Fruit fly (Drosophila melanogaster) whole organism, embryonic: ENCODE results near the gene niki.
A peak's percentile ranks its signal among the peaks of the same experiment; 100 is the strongest.

Experiments
- Abd-B ChIP-seq: fragments of 200-800 bp; sonication (Bioruptor generic); optimal IDR thresholded peaks from 2 replicates; lab custom pipeline; 2018; ENCODE audit warnings: missing biosample characterization, mild to moderate bottlenecking, missing genetic modification characterization, moderate library complexity
- Atf-2 ChIP-seq: fragments of 200-800 bp; sonication (Bioruptor generic); optimal IDR thresholded peaks from 2 replicates; lab custom pipeline; 2016; ENCODE audit warnings: missing biosample characterization, missing genetic modification characterization
- CG11504 ChIP-seq: fragments of 200-800 bp; sonication (Bioruptor generic); optimal IDR thresholded peaks from 3 replicates; lab custom pipeline; 2019; ENCODE audit warnings: missing biosample characterization, mild to moderate bottlenecking, missing genetic modification characterization, moderate library complexity
- CG11560 ChIP-seq: fragments of 200-800 bp; sonication (Bioruptor generic); IDR thresholded peaks from 3 replicates; pipeline ENCODE4 v1.3.6; 2022; ENCODE audit warnings: missing biosample characterization, missing genetic modification characterization
- CG14710 ChIP-seq: fragments of 200-800 bp; sonication (Bioruptor generic); optimal IDR thresholded peaks from 3 replicates; lab custom pipeline; 2019; ENCODE audit warnings: missing biosample characterization, mild to moderate bottlenecking, missing genetic modification characterization, moderate library complexity
- CG1529 ChIP-seq: fragments of 200-800 bp; sonication (Bioruptor generic); optimal IDR thresholded peaks from 3 replicates; lab custom pipeline; 2018; ENCODE audit warnings: missing biosample characterization, missing genetic modification characterization
- CG1602 ChIP-seq: fragments of 200-800 bp; sonication (Bioruptor generic); optimal IDR thresholded peaks from 3 replicates; lab custom pipeline; 2016; ENCODE audit warnings: missing biosample characterization, missing genetic modification characterization
- CG17359 ChIP-seq: fragments of 200-800 bp; sonication (Bioruptor generic); optimal IDR thresholded peaks from 3 replicates; lab custom pipeline; 2018; ENCODE audit warnings: missing biosample characterization, mild to moderate bottlenecking, missing genetic modification characterization, moderate library complexity
- CG18262 ChIP-seq: fragments of 200-800 bp; optimal IDR thresholded peaks from 3 replicates; lab custom pipeline; 2019; ENCODE audit warnings: missing biosample characterization, mild to moderate bottlenecking, missing genetic modification characterization, moderate library complexity
- CG1832 ChIP-seq: fragments of 200-800 bp; sonication (Bioruptor generic); optimal IDR thresholded peaks from 2 replicates; lab custom pipeline; 2017; ENCODE audit warnings: missing biosample characterization, mild to moderate bottlenecking, missing genetic modification characterization, inconsistent platforms
- CG18599 ChIP-seq: fragments of 200-800 bp; sonication (Bioruptor generic); optimal IDR thresholded peaks from 3 replicates; lab custom pipeline; 2017; ENCODE audit warnings: missing biosample characterization, missing genetic modification characterization, mild to moderate bottlenecking, moderate library complexity, missing genetic modification reagents
- CG2120 ChIP-seq: fragments of 200-800 bp; sonication (Bioruptor generic); optimal IDR thresholded peaks from 3 replicates; lab custom pipeline; 2016; ENCODE audit warnings: missing biosample characterization, missing genetic modification characterization
- CG3838 ChIP-seq: fragments of 200-800 bp; sonication (Bioruptor generic); optimal IDR thresholded peaks from 3 replicates; lab custom pipeline; 2016; ENCODE audit warnings: missing biosample characterization, missing genetic modification characterization
- CG7357 ChIP-seq: fragments of 200-800 bp; sonication (Bioruptor generic); IDR thresholded peaks from 3 replicates; pipeline ENCODE4 v1.3.6; 2022; ENCODE audit warnings: missing biosample characterization, missing genetic modification characterization
- CG7372 ChIP-seq: fragments of 200-800 bp; sonication (Bioruptor generic); IDR thresholded peaks from 2 replicates; pipeline ENCODE4 v1.3.6; 2022; ENCODE audit warnings: missing biosample characterization, missing genetic modification characterization
- CG8290 ChIP-seq, 3 experiments: fragments of 200-800 bp; sonication (Bioruptor generic); optimal IDR thresholded peaks; 2 replicates each; lab custom pipeline; 2016 to 2019; ENCODE audit warnings: missing biosample characterization in 3 of 3, missing genetic modification characterization in 3 of 3, mild to moderate bottlenecking in 2 of 3, moderate library complexity in 1 of 3
- CoRest ChIP-seq: fragments of 200-800 bp; sonication (Bioruptor generic); optimal IDR thresholded peaks from 3 replicates; lab custom pipeline; 2018; ENCODE audit warnings: missing biosample characterization, mild to moderate bottlenecking, missing genetic modification characterization, moderate library complexity
- Deaf1 ChIP-seq: fragments of 200-800 bp; optimal IDR thresholded peaks from 3 replicates; lab custom pipeline; 2019; ENCODE audit warnings: missing biosample characterization, mild to moderate bottlenecking, missing genetic modification characterization, moderate library complexity
- Dref ChIP-seq: fragments of 200-800 bp; sonication (Bioruptor generic); IDR thresholded peaks from 2 replicates; pipeline ENCODE4 v1.3.6; 2022; ENCODE audit warnings: missing biosample characterization, missing genetic modification characterization
- HLH3B ChIP-seq: fragments of 200-800 bp; sonication (Bioruptor generic); IDR thresholded peaks from 2 replicates; pipeline ENCODE4 v1.3.6; 2022; ENCODE audit warnings: missing biosample characterization, missing genetic modification characterization
- Hmr ChIP-seq: fragments of 200-800 bp; sonication (Bioruptor generic); optimal IDR thresholded peaks from 3 replicates; lab custom pipeline; 2017; ENCODE audit warnings: mild to moderate bottlenecking, missing biosample characterization, missing genetic modification reagents, missing genetic modification characterization
- Hr39 ChIP-seq: fragments of >200 bp; optimal IDR thresholded peaks from 2 replicates; lab custom pipeline; 2017
- Hr51 ChIP-seq, 2 experiments: fragments of 200-800 bp; sonication (Bioruptor generic); optimal IDR thresholded peaks; 2 replicates in 1 of 2; 3 replicates in 1 of 2; lab custom pipeline; 2016 to 2018; ENCODE audit warnings: missing biosample characterization in 2 of 2, missing genetic modification characterization in 2 of 2, mild to moderate bottlenecking in 1 of 2, moderate library complexity in 1 of 2
- MBD-R2 ChIP-seq: fragments of 200-800 bp; sonication (Bioruptor generic); IDR thresholded peaks from 2 replicates; pipeline ENCODE4 v1.3.6; 2022; ENCODE audit warnings: missing biosample characterization, missing genetic modification characterization
- NK7.1 ChIP-seq: fragments of 200-800 bp; sonication (Bioruptor generic); optimal IDR thresholded peaks from 3 replicates; lab custom pipeline; 2016; ENCODE audit warnings: missing biosample characterization, missing genetic modification characterization
- Opbp ChIP-seq: fragments of 200-800 bp; sonication (Bioruptor generic); IDR thresholded peaks from 3 replicates; pipeline ENCODE4 v1.3.6; 2022; ENCODE audit warnings: missing biosample characterization, missing genetic modification characterization; ENCODE audit not compliant: partially characterized antibody
- Ptx1 ChIP-seq: fragments of 200-800 bp; sonication (Bioruptor generic); IDR thresholded peaks from 2 replicates; pipeline ENCODE4 v1.3.6; 2022; ENCODE audit warnings: missing biosample characterization, missing genetic modification characterization
- Usf ChIP-seq: fragments of 200-800 bp; sonication (Bioruptor generic); optimal IDR thresholded peaks from 2 replicates; lab custom pipeline; 2017; ENCODE audit warnings: missing genotype, missing biosample characterization, missing genetic modification characterization
- ash1 ChIP-seq: fragments of 200-800 bp; sonication (Bioruptor generic); optimal IDR thresholded peaks from 2 replicates; lab custom pipeline; 2018; ENCODE audit warnings: missing biosample characterization, mild to moderate bottlenecking, missing genetic modification characterization
- bcd ChIP-seq: fragments of 200-800 bp; sonication (Bioruptor generic); optimal IDR thresholded peaks from 2 replicates; lab custom pipeline; 2017; ENCODE audit warnings: missing biosample characterization, mild to moderate bottlenecking, missing genetic modification characterization
- br ChIP-seq: fragments of >200 bp; optimal IDR thresholded peaks from 2 replicates; lab custom pipeline; 2017
- chinmo ChIP-seq: fragments of 200-800 bp; sonication (Bioruptor generic); IDR thresholded peaks from 4 replicates; pipeline ENCODE4 v1.3.6; 2022; ENCODE audit warnings: missing biosample characterization, missing genetic modification characterization; ENCODE audit not compliant: partially characterized antibody
- da ChIP-seq: fragments of 200-800 bp; sonication (Bioruptor generic); optimal IDR thresholded peaks from 2 replicates; lab custom pipeline; 2016; ENCODE audit warnings: missing biosample characterization, missing genetic modification characterization
- fd3F ChIP-seq: fragments of 200-800 bp; sonication (Bioruptor generic); optimal IDR thresholded peaks from 2 replicates; lab custom pipeline; 2018; ENCODE audit warnings: missing biosample characterization, mild to moderate bottlenecking, missing genetic modification characterization, moderate library complexity
- gce ChIP-seq: fragments of 200-800 bp; sonication (Bioruptor generic); IDR thresholded peaks from 3 replicates; pipeline ENCODE4 v1.3.6; 2022; ENCODE audit warnings: missing biosample characterization, missing genetic modification characterization
- gfzf ChIP-seq: fragments of 200-800 bp; sonication (Bioruptor generic); optimal IDR thresholded peaks from 2 replicates; lab custom pipeline; 2016; ENCODE audit warnings: missing biosample characterization, mild to moderate bottlenecking, missing genetic modification characterization, moderate library complexity
- gsb ChIP-seq: fragments of 200-800 bp; sonication (Bioruptor generic); IDR thresholded peaks from 2 replicates; pipeline ENCODE4 v1.3.6; 2022; ENCODE audit warnings: missing biosample characterization, missing genetic modification characterization
- hbn ChIP-seq: fragments of 200-800 bp; sonication (Bioruptor generic); IDR thresholded peaks from 2 replicates; pipeline ENCODE4 v1.3.6; 2022; ENCODE audit warnings: missing biosample characterization, missing genetic modification characterization; ENCODE audit not compliant: partially characterized antibody
- jing ChIP-seq: fragments of 200-800 bp; sonication (Bioruptor generic); optimal IDR thresholded peaks from 2 replicates; lab custom pipeline; 2018; ENCODE audit warnings: missing biosample characterization, mild to moderate bottlenecking, missing genetic modification characterization
- lbe ChIP-seq: fragments of 200-800 bp; sonication (Bioruptor generic); optimal IDR thresholded peaks from 2 replicates; lab custom pipeline; 2016; ENCODE audit warnings: missing biosample characterization, mild to moderate bottlenecking, missing genetic modification characterization
- lov ChIP-seq, 2 experiments: fragments of 200-800 bp in 1 of 2; fragments of >200 bp in 1 of 2; sonication (Bioruptor generic) in 1 of 2; IDR thresholded peaks in 1 of 2; optimal IDR thresholded peaks in 1 of 2; 2 replicates in 1 of 2; 3 replicates in 1 of 2; pipeline versions ENCODE4 v1.3.6 to Lab custom; 2017 to 2022; ENCODE audit warnings: missing biosample characterization in 1 of 2, missing genetic modification characterization in 1 of 2
- nom ChIP-seq: fragments of 200-800 bp; sonication (Bioruptor generic); optimal IDR thresholded peaks from 2 replicates; lab custom pipeline; 2017; ENCODE audit warnings: missing biosample characterization, missing genetic modification characterization, mild to moderate bottlenecking, moderate library complexity, missing genetic modification reagents
- onecut ChIP-seq: fragments of 200-800 bp; sonication (Bioruptor generic); IDR thresholded peaks from 2 replicates; pipeline ENCODE4 v1.3.6; 2022; ENCODE audit warnings: missing biosample characterization, missing genetic modification characterization
- pita ChIP-seq: fragments of 200-800 bp; sonication (Bioruptor generic); optimal IDR thresholded peaks from 2 replicates; lab custom pipeline; 2017; ENCODE audit warnings: missing biosample characterization, mild to moderate bottlenecking, missing genetic modification characterization
- pum ChIP-seq: fragments of 200-800 bp; sonication (Bioruptor generic); optimal IDR thresholded peaks from 2 replicates; lab custom pipeline; 2016; ENCODE audit warnings: missing biosample characterization, missing genetic modification characterization
- tll ChIP-seq, 2 experiments: fragments of 200-800 bp in 1 of 2; fragments of >200 bp in 1 of 2; sonication (Bioruptor generic) in 1 of 2; optimal IDR thresholded peaks; 2 replicates each; lab custom pipeline; 2017 to 2019; ENCODE audit warnings: missing biosample characterization in 2 of 2, missing genetic modification characterization in 2 of 2, mild to moderate bottlenecking in 1 of 2, moderate library complexity in 1 of 2
- trh ChIP-seq: fragments of 200-800 bp; sonication (Bioruptor generic); optimal IDR thresholded peaks from 2 replicates; lab custom pipeline; 2016; ENCODE audit warnings: missing biosample characterization, missing genetic modification characterization

The niki gene

dm6 chr3R:24825548-24825947 is at the start of gene niki:
Gene niki (minus strand): TSS chr3R:24825648.
- no peak for TF ChIP-seq MBD-R2 (GFP tag; lab: Robert Waterston, UW)
- TF ChIP-seq CG8290 (GFP tag; optimal IDR thresholded peaks at IDR 0.05; lab: Kevin White, UChicago) = no peak
- no peak for TF ChIP-seq CG8290 (tag; optimal IDR thresholded peaks at IDR 0.05; lab: Kevin White, UChicago)
- TF ChIP-seq chinmo (GFP tag; lab: Robert Waterston, UW) = no peak
- no peak for TF ChIP-seq CG7372 (GFP tag; lab: Robert Waterston, UW)
- TF ChIP-seq CG7357 (GFP tag; lab: Robert Waterston, UW) = no peak
- TF ChIP-seq CG14710 (tag; lab: Kevin White, UChicago) = no peak
- no peak for TF ChIP-seq nom (GFP tag; lab: Kevin White, UChicago)
- TF ChIP-seq trh (GFP tag; lab: Kevin White, UChicago) = no peak

- TF ChIP-seq CG1602 (no peak), gce (GFP tag; lab: Robert Waterston, UW) (peak; percentile 39; the same call in 1 of the 3 replicates), fd3F (GFP tag; lab: Kevin White, UChicago) (no peak), Abd-B (GFP tag; lab: Kevin White, UChicago) (no peak), CoRest (tag; lab: Kevin White, UChicago) (peak; percentile 51), br (no peak), Opbp (GFP tag; lab: Robert Waterston, UW) (peak; percentile 56; the same call in 2 of the 3 replicates), gsb (no peak), Hr39 (lab: Kevin White, UChicago) (no peak), Usf (GFP tag; lab: Kevin White, UChicago) (no peak), Dref (peak; percentile 74), pita (GFP tag; lab: Kevin White, UChicago) (no peak), Hr51 (GFP tag; optimal IDR thresholded peaks at IDR 0.05; lab: Kevin White, UChicago) (no peak), Atf-2 (GFP tag; lab: Kevin White, UChicago) (no peak), Hmr (GFP tag; lab: Kevin White, UChicago) (peak; percentile 42), CG11504 (no peak), pum (GFP tag; lab: Kevin White, UChicago) (no peak), lbe (GFP tag; lab: Kevin White, UChicago) (no peak), NK7.1 (GFP tag; lab: Kevin White, UChicago) (no peak), gfzf (GFP tag; lab: Kevin White, UChicago) (peak; percentile 92), CG18262 (tag; lab: Kevin White, UChicago) (peak; percentile 17), CG17359 (tag; lab: Kevin White, UChicago) (no peak), da (GFP tag; lab: Kevin White, UChicago) (peak; percentile 34), onecut (GFP tag; lab: Robert Waterston, UW) (no peak; the same call in none of the 2 replicates), Ptx1 (GFP tag; lab: Robert Waterston, UW) (no peak), tll (GFP tag; optimal IDR thresholded peaks at IDR 0.05; lab: Kevin White, UChicago) (peak in 1 of 2 experiments; percentile 33), CG1832 (no peak), CG3838 (no peak), lov (optimal IDR thresholded peaks at IDR 0.05; lab: Kevin White, UChicago) (no peak), lov (GFP tag; IDR thresholded peaks at IDR 0.05; lab: Robert Waterston, UW) (no peak), CG2120 (GFP tag; lab: Kevin White, UChicago) (no peak), CG1529 (GFP tag; lab: Kevin White, UChicago) (no peak), jing (GFP tag; lab: Kevin White, UChicago) (no peak), CG11560 (tag; lab: Robert Waterston, UW) (no peak), Deaf1 (tag; lab: Kevin White, UChicago) (no peak), ash1 (GFP tag; lab: Kevin White, UChicago) (no peak), HLH3B (GFP tag; lab: Robert Waterston, UW) (no peak), CG18599 (GFP tag; lab: Kevin White, UChicago) (no peak), bcd (GFP tag; lab: Kevin White, UChicago) (peak; percentile 34), chinmo (GFP tag; lab: Robert Waterston, UW) (peak; percentile 62; the same call in 2 of the 4 replicates), hbn (GFP tag; lab: Robert Waterston, UW) (no peak)
Measured at dm6 chr3R:24870389-24871048, 45.1 kb upstream of the niki start, which contains the start of gene CycB3. Gene CycB3 (minus strand): TSS chr3R:24870816.
